Fruit fly (Drosophila melanogaster) whole organism, embryonic: ENCODE results near the gene Lcp65Ac.

Experiments used
- Atf-2 ChIP-seq: fragments of 200-800 bp; sonication (Bioruptor generic); optimal IDR thresholded peaks from 2 replicates; lab custom pipeline; 2016; ENCODE audit warnings: missing biosample characterization, missing genetic modification characterization
- Awh ChIP-seq: fragments of 200-800 bp; sonication (Bioruptor generic); IDR thresholded peaks from 2 replicates; pipeline ENCODE4, ENCODE4 v1.3.6; 2022; ENCODE audit warnings: missing biosample characterization, missing genetic modification characterization
- Blimp-1 ChIP-seq: fragments of 200-800 bp; sonication (Bioruptor generic); optimal IDR thresholded peaks from 3 replicates; lab custom pipeline; 2018; ENCODE audit warnings: missing biosample characterization, missing genetic modification characterization, mild to moderate bottlenecking, moderate library complexity, missing genetic modification reagents
- CG14860 ChIP-seq: fragments of 200-800 bp; sonication (Bioruptor generic); IDR thresholded peaks from 3 replicates; pipeline ENCODE4 v1.3.6; 2022; ENCODE audit warnings: missing biosample characterization, missing genetic modification characterization; ENCODE audit not compliant: partially characterized antibody
- CG30431 ChIP-seq: fragments of 200-800 bp; sonication (Bioruptor generic); optimal IDR thresholded peaks from 2 replicates; lab custom pipeline; 2017; ENCODE audit warnings: missing biosample characterization, missing genetic modification characterization
- CG8359 ChIP-seq: fragments of 200-800 bp; sonication (Bioruptor generic); optimal IDR thresholded peaks from 2 replicates; lab custom pipeline; 2017; ENCODE audit warnings: missing biosample characterization, mild to moderate bottlenecking, missing genetic modification characterization, borderline replicate concordance
- D19A ChIP-seq: fragments of 200-800 bp; optimal IDR thresholded peaks from 3 replicates; lab custom pipeline; 2019; ENCODE audit warnings: missing biosample characterization, mild to moderate bottlenecking, missing genetic modification characterization, moderate library complexity
- NfI ChIP-seq: fragments of 200-800 bp; sonication (Bioruptor generic); optimal IDR thresholded peaks from 3 replicates; lab custom pipeline; 2018; ENCODE audit warnings: missing biosample characterization, mild to moderate bottlenecking, missing genetic modification characterization, moderate library complexity
- Side ChIP-seq: fragments of 200-800 bp; sonication (Bioruptor generic); optimal IDR thresholded peaks from 2 replicates; lab custom pipeline; 2016; ENCODE audit warnings: missing biosample characterization, missing genetic modification characterization
- Xrp1 ChIP-seq: fragments of 200-800 bp; sonication (Bioruptor generic); IDR thresholded peaks from 2 replicates; pipeline ENCODE4 v1.3.6; 2022; ENCODE audit warnings: missing biosample characterization, missing genetic modification characterization
- sens-2 ChIP-seq: fragments of 200-800 bp; sonication (Bioruptor generic); IDR thresholded peaks from 2 replicates; pipeline ENCODE4 v1.3.6; 2022; ENCODE audit warnings: missing biosample characterization, missing genetic modification characterization
- wor ChIP-seq: fragments of 200-800 bp; sonication (Bioruptor generic); IDR thresholded peaks from 2 replicates; pipeline ENCODE4 v1.3.6; 2022; ENCODE audit warnings: missing biosample characterization, missing genetic modification characterization

dm6 chr3L:6152531-6152930 is 7.9 kb downstream of the Lcp65Ac start, which contains the start of gene Acp65Aa:
- TF ChIP-seq wor (GFP tag; lab: Robert Waterston, UW) (no peak), Atf-2 (GFP tag; lab: Kevin White, UChicago) (no peak), sens-2 (GFP tag; lab: Robert Waterston, UW) (no peak), Xrp1 (GFP tag; lab: Robert Waterston, UW) (no peak), NfI (GFP tag; lab: Kevin White, UChicago) (no peak), Blimp-1 (GFP tag; lab: Kevin White, UChicago) (no peak), CG30431 (GFP tag; lab: Kevin White, UChicago) (no peak), Side (GFP tag; lab: Kevin White, UChicago) (no peak), CG8359 (GFP tag; lab: Kevin White, UChicago) (no peak), D19A (tag; lab: Kevin White, UChicago) (no peak), Awh (no peak), CG14860 (no peak)
